Fruit fly (Drosophila melanogaster): ENCODE measurements around the gene CG43679.

DNA sequence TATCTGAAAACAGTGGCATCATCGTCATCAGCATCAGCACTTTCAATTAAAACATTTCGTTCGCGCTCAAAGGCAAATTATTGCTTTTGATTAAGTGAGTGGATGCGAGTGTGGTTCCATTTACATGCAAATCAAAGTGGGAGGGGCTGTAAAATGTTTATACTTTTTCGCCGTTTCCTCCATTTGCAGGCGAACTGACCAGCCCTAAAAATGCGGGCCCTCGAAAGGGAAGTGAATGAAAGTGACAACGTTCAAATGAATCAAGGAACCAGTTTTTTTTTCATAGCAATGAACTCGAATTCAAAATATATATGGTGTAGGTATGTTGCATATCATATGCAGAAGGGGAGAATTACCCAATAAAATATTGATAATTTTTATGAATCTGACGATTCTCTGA lies 40.6 kb downstream of the CG43679 start:
- no peak for TF ChIP-seq CG10631 (GFP tag; optimal IDR thresholded peaks at IDR 0.05)
- TF ChIP-seq CG10669 (GFP tag; optimal IDR thresholded peaks at IDR 0.05), result no peak
- TF ChIP-seq Hr39 (GFP tag; optimal IDR thresholded peaks at IDR 0.05), result no peak

Measured in whole organism, prepupa.